Worm (Caenorhabditis elegans): ENCODE data around the gene W02B12.13.

The W02B12.13 gene

ce11 chrII:11487999-11488398 is 42.9 kb downstream of the W02B12.13 start, which contains the start of gene B0334.13:
B0334.13 (plus strand) TSS chrII:11488299.
- no peak for TF ChIP-seq sdc-2 (tag; optimal IDR thresholded peaks at IDR 0.05)
- no peak for TF ChIP-seq K02D7.2 (tag; optimal IDR thresholded peaks at IDR 0.05)
- TF ChIP-seq ceh-34 (tag; optimal IDR thresholded peaks at IDR 0.05) = no peak
- no peak for TF ChIP-seq elt-2 (tag; optimal IDR thresholded peaks at IDR 0.05)
- no peak for TF ChIP-seq nfya-1 (tag; optimal IDR thresholded peaks at IDR 0.05)
- no peak for TF ChIP-seq C38D4.7 (GFP tag; optimal IDR thresholded peaks at IDR 0.05)
- no peak for TF ChIP-seq unc-86 (tag; optimal IDR thresholded peaks at IDR 0.05)
- TF ChIP-seq pag-3 (tag; optimal IDR thresholded peaks at IDR 0.05; ENCODE audit: borderline replicate concordance) = no peak
- no peak for TF ChIP-seq ceh-9 (tag; optimal IDR thresholded peaks at IDR 0.05)
- no peak for TF ChIP-seq pros-1 (tag; optimal IDR thresholded peaks at IDR 0.05)
- TF ChIP-seq ceh-48 (tag; optimal IDR thresholded peaks at IDR 0.05) = no peak
- no peak for TF ChIP-seq hlh-15 (tag; optimal IDR thresholded peaks at IDR 0.05)
- no peak for TF ChIP-seq unc-55 (GFP tag; optimal IDR thresholded peaks at IDR 0.05)
- TF ChIP-seq hlh-30 (tag; optimal IDR thresholded peaks at IDR 0.05; ENCODE audit: insufficient read depth) = no peak
- TF ChIP-seq fax-1 (tag; optimal IDR thresholded peaks at IDR 0.05) = no peak
- no peak for TF ChIP-seq unc-3 (GFP tag; conservative IDR thresholded peaks at IDR 0.05)
- no peak for TF ChIP-seq unc-3 (tag; optimal IDR thresholded peaks at IDR 0.05)
- no peak for TF ChIP-seq pha-2 (tag; optimal IDR thresholded peaks at IDR 0.05)
- TF ChIP-seq ref-2 (tag; optimal IDR thresholded peaks at IDR 0.05) = no peak

- TF ChIP-seq lin-11 (tag; optimal IDR thresholded peaks at IDR 0.05) (no peak), elt-2 (tag; optimal IDR thresholded peaks at IDR 0.05) (peak; percentile 27)
These were observed 47.8 kb downstream of the W02B12.13 start, which contains the start of gene hacl-1 for ce11 chrII:11492843-11493242. hacl-1 (minus strand) TSS chrII:11492963.

ce11 chrII:11495307-11495706 is 50.2 kb downstream of the W02B12.13 start, which contains the start of the genes ooc-3 and B0334.4:
ooc-3 (minus strand) TSS chrII:11495321.
B0334.4 (plus strand) TSS chrII:11495692.
- peak; percentile 70 for TF ChIP-seq unc-42 (tag; optimal IDR thresholded peaks at IDR 0.05)
- no peak for TF ChIP-seq ztf-16 (tag; optimal IDR thresholded peaks at IDR 0.05)
- no peak for TF ChIP-seq che-1 (tag; optimal IDR thresholded peaks at IDR 0.05)
- no peak for TF ChIP-seq fax-1 (tag; optimal IDR thresholded peaks at IDR 0.05)
- TF ChIP-seq hlh-15 (tag; optimal IDR thresholded peaks at IDR 0.05) = no peak
- TF ChIP-seq sox-2 (GFP tag; IDR thresholded peaks at IDR 0.05) = no peak

DNA sequence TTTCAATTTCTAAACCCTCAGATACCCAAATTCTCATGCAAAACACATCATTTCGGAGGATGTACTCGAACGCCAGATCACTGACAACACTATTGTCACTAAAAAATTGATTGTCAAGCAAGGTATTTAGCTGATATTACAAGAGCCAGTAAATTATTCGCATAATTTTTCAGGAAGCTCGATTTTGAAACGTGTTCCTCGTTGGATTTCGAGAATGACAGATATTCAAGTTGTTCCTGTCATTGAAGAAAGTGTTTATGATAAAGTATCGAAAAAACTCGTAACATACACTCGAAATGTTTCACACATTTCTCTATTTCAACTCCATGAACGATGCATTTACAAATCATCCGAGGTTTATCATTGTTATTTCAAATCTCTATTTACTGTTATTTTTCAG is 50.7 kb downstream of the W02B12.13 start:
- TF ChIP-seq pros-1 (tag; optimal IDR thresholded peaks at IDR 0.05) (no peak), K09A11.1 (tag; optimal IDR thresholded peaks at IDR 0.05; ENCODE audit: insufficient read depth) (no peak), pha-2 (tag; optimal IDR thresholded peaks at IDR 0.05) (no peak), eyg-1 (tag; optimal IDR thresholded peaks at IDR 0.05) (no peak), ceh-19 (GFP tag; optimal IDR thresholded peaks at IDR 0.05) (no peak), hlh-13 (GFP tag; optimal IDR thresholded peaks at IDR 0.05) (no peak), unc-55 (GFP tag; optimal IDR thresholded peaks at IDR 0.05) (no peak), ceh-31 (tag; optimal IDR thresholded peaks at IDR 0.05) (no peak), che-1 (tag; optimal IDR thresholded peaks at IDR 0.05) (no peak), syd-9 (tag; optimal IDR thresholded peaks at IDR 0.05) (no peak), ceh-30 (tag; optimal IDR thresholded peaks at IDR 0.05) (no peak), pax-1 (tag; optimal IDR thresholded peaks at IDR 0.05) (no peak), sdc-2 (tag; optimal IDR thresholded peaks at IDR 0.05) (no peak), T23F11.4 (GFP tag; optimal IDR thresholded peaks at IDR 0.05) (no peak), ztf-16 (tag; optimal IDR thresholded peaks at IDR 0.05) (no peak), pha-4 (tag; optimal IDR thresholded peaks at IDR 0.05) (no peak), pat-9 (tag; optimal IDR thresholded peaks at IDR 0.05) (no peak), ttx-3 (tag; optimal IDR thresholded peaks at IDR 0.05) (no peak), Y22D7AL.16 (tag; optimal IDR thresholded peaks at IDR 0.05) (no peak)
